Worm (Caenorhabditis elegans) whole organism, mixed stage, embryonic: ENCODE data around the gene rbm-22.

Experiments
- lin-32 ChIP-seq: fragments of 200-800 bp; sonication (Bioruptor generic); optimal IDR thresholded peaks from 2 replicates; lab custom pipeline; 2018; ENCODE audit warnings: mild to moderate bottlenecking, missing genetic modification characterization, missing compliant biosample characterization
- nhr-12 ChIP-seq: fragments of 150-350 bp; optimal IDR thresholded peaks from 2 replicates; lab custom pipeline; 2014; ENCODE audit warnings: missing biosample characterization, missing genetic modification characterization
- nhr-28 ChIP-seq: fragments of 150-350 bp; optimal IDR thresholded peaks from 2 replicates; lab custom pipeline; 2014; ENCODE audit warnings: missing biosample characterization, missing genetic modification characterization
- nhr-76 ChIP-seq: sonication (generic microtip); optimal IDR thresholded peaks from 2 replicates; lab custom pipeline; 2017; ENCODE audit warnings: missing biosample characterization, missing genetic modification characterization
- pha-4 ChIP-seq: fragments of 150-350 bp; optimal IDR thresholded peaks from 2 replicates; lab custom pipeline; 2018; ENCODE audit warnings: missing biosample characterization, missing genetic modification reagents, missing genetic modification characterization
- ztf-11 ChIP-seq: fragments of 150-350 bp; optimal IDR thresholded peaks from 2 replicates; lab custom pipeline; 2014; ENCODE audit warnings: missing biosample characterization, missing genetic modification characterization

- TF ChIP-seq nhr-12 (tag; lab: Kevin White, UChicago) (no peak), nhr-28 (no peak), lin-32 (GFP tag; lab: Kevin White, UChicago) (no peak), ztf-11 (tag; lab: Kevin White, UChicago) (no peak), nhr-76 (no peak), pha-4 (tag; lab: Kevin White, UChicago) (no peak)
These were observed 40.1 kb upstream of the rbm-22 start for ce11 chrIV:10820837-10821671.
